Worm (Caenorhabditis elegans) whole organism, mixed stage, embryonic: ENCODE results near the gene pdl-1.

Experiments used
- ceh-83 ChIP-seq: fragments of 200-800 bp; sonication (Bioruptor generic); optimal IDR thresholded peaks from 2 replicates; lab custom pipeline; 2018; ENCODE audit warnings: mild to moderate bottlenecking, missing genetic modification characterization, missing compliant biosample characterization
- elt-1 ChIP-seq: sonication (generic microtip); optimal IDR thresholded peaks from 2 replicates; lab custom pipeline; 2017; ENCODE audit warnings: missing genetic modification characterization, mild to moderate bottlenecking, missing compliant biosample characterization, antibody characterized with exemption, moderate library complexity, borderline replicate concordance; ENCODE audit not compliant: insufficient read depth

- no peak for TF ChIP-seq elt-1 (tag; lab: Kevin White, UChicago)
- no peak for TF ChIP-seq ceh-83 (GFP tag; lab: Kevin White, UChicago)
Measured at ce11 chrII:7225864-7226522, 42.4 kb downstream of the pdl-1 start, which contains the start of gene clh-3.
